Fruit fly (Drosophila melanogaster) whole organism, embryonic: ENCODE results near the gene CG31817.

ENCODE experiments used
- ATbp ChIP-seq: fragments of 200-800 bp; sonication (Bioruptor generic); optimal IDR thresholded peaks from 2 replicates; lab custom pipeline; 2017; ENCODE audit warnings: missing biosample characterization, mild to moderate bottlenecking, missing genetic modification characterization, missing genetic modification reagents
- Asciz ChIP-seq: fragments of 200-800 bp; sonication (Bioruptor generic); optimal IDR thresholded peaks from 2 replicates; lab custom pipeline; 2017; ENCODE audit warnings: missing biosample characterization, mild to moderate bottlenecking, missing genetic modification characterization, missing genetic modification reagents
- CG10267 ChIP-seq: fragments of 200-800 bp; sonication (Bioruptor generic); optimal IDR thresholded peaks from 2 replicates; lab custom pipeline; 2018; ENCODE audit warnings: missing biosample characterization, mild to moderate bottlenecking, missing genetic modification characterization, moderate library complexity
- CG10274 ChIP-seq: fragments of 200-800 bp; sonication (Bioruptor generic); optimal IDR thresholded peaks from 3 replicates; lab custom pipeline; 2017; ENCODE audit warnings: missing biosample characterization, mild to moderate bottlenecking, missing genetic modification characterization
- CG10431 ChIP-seq: fragments of 200-800 bp; sonication (Bioruptor generic); optimal IDR thresholded peaks from 3 replicates; lab custom pipeline; 2018; ENCODE audit warnings: missing biosample characterization, mild to moderate bottlenecking, missing genetic modification characterization
- CG13287 ChIP-seq: fragments of 200-800 bp; sonication (Bioruptor generic); IDR thresholded peaks from 2 replicates; pipeline ENCODE4 v1.3.6; 2022; ENCODE audit warnings: missing biosample characterization, missing genetic modification characterization; ENCODE audit not compliant: partially characterized antibody
- CG1529 ChIP-seq: fragments of 200-800 bp; sonication (Bioruptor generic); optimal IDR thresholded peaks from 3 replicates; lab custom pipeline; 2018; ENCODE audit warnings: missing biosample characterization, missing genetic modification characterization
- CG17361 ChIP-seq: fragments of 200-800 bp; sonication (Bioruptor generic); IDR thresholded peaks from 3 replicates; pipeline ENCODE4 v1.3.6; 2022; ENCODE audit warnings: missing biosample characterization, missing genetic modification characterization
- CG17802 ChIP-seq: fragments of 200-800 bp; sonication (Bioruptor generic); optimal IDR thresholded peaks from 2 replicates; lab custom pipeline; 2018; ENCODE audit warnings: missing biosample characterization, mild to moderate bottlenecking, missing genetic modification characterization, moderate library complexity
- CG18764 ChIP-seq: fragments of 200-800 bp; sonication (Bioruptor generic); optimal IDR thresholded peaks from 3 replicates; lab custom pipeline; 2016; ENCODE audit warnings: missing biosample characterization, missing genetic modification characterization
- CG2116 ChIP-seq: fragments of 200-800 bp; sonication (Bioruptor generic); optimal IDR thresholded peaks from 3 replicates; lab custom pipeline; 2018; ENCODE audit warnings: missing biosample characterization, mild to moderate bottlenecking, missing genetic modification characterization
- CG32532 ChIP-seq: fragments of 200-800 bp; sonication (Bioruptor generic); IDR thresholded peaks from 2 replicates; pipeline ENCODE4 v1.3.6; 2022; ENCODE audit warnings: missing biosample characterization, missing genetic modification characterization
- CG3726 ChIP-seq: fragments of 200-800 bp; sonication (Bioruptor generic); IDR thresholded peaks from 3 replicates; pipeline ENCODE4, ENCODE4 v1.3.6; 2022; ENCODE audit warnings: missing biosample characterization, missing genetic modification characterization
- CG4820 ChIP-seq: fragments of 200-800 bp; sonication (Bioruptor generic); optimal IDR thresholded peaks from 3 replicates; lab custom pipeline; 2016; ENCODE audit warnings: missing biosample characterization, missing genetic modification characterization
- CG5245 ChIP-seq: fragments of 200-800 bp; sonication (Bioruptor generic); optimal IDR thresholded peaks from 3 replicates; lab custom pipeline; 2016; ENCODE audit warnings: missing biosample characterization, missing genetic modification characterization
- CG6813 ChIP-seq: fragments of 200-800 bp; sonication (Bioruptor generic); optimal IDR thresholded peaks from 2 replicates; lab custom pipeline; 2017; ENCODE audit warnings: missing biosample characterization, missing genetic modification characterization, mild to moderate bottlenecking, moderate library complexity, missing genetic modification reagents
- CG7987 ChIP-seq: fragments of 200-800 bp; sonication (Bioruptor generic); optimal IDR thresholded peaks from 2 replicates; lab custom pipeline; 2018; ENCODE audit warnings: missing biosample characterization, mild to moderate bottlenecking, missing genetic modification characterization, moderate library complexity
- CG8281 ChIP-seq: fragments of 200-800 bp; sonication (Bioruptor generic); optimal IDR thresholded peaks from 2 replicates; lab custom pipeline; 2018; ENCODE audit warnings: missing biosample characterization, mild to moderate bottlenecking, missing genetic modification characterization, moderate library complexity
- CG8290 ChIP-seq, 3 experiments: fragments of 200-800 bp; sonication (Bioruptor generic); optimal IDR thresholded peaks; 2 replicates each; lab custom pipeline; 2016 to 2019; ENCODE audit warnings: missing biosample characterization in 3 of 3, missing genetic modification characterization in 3 of 3, mild to moderate bottlenecking in 2 of 3, moderate library complexity in 1 of 3
- D ChIP-seq, 2 experiments: fragments of 200-800 bp in 1 of 2; fragments of >200 bp in 1 of 2; sonication (Bioruptor generic) in 1 of 2; optimal IDR thresholded peaks; 2 replicates in 1 of 2; 3 replicates in 1 of 2; lab custom pipeline; 2017; ENCODE audit warnings: mild to moderate bottlenecking in 1 of 2, missing biosample characterization in 1 of 2, missing genetic modification characterization in 1 of 2, missing genetic modification reagents in 1 of 2
- Doc2 ChIP-seq: fragments of 200-800 bp; sonication (Bioruptor generic); IDR thresholded peaks from 2 replicates; pipeline ENCODE4 v1.3.6; 2022; ENCODE audit warnings: missing biosample characterization, missing genetic modification characterization
- Gug ChIP-seq: fragments of 200-800 bp; sonication (Bioruptor generic); IDR thresholded peaks from 4 replicates; pipeline ENCODE4 v1.3.6; 2022; ENCODE audit warnings: missing biosample characterization, missing genetic modification characterization
- Kr ChIP-seq: fragments of 200-800 bp; sonication (Bioruptor generic); optimal IDR thresholded peaks from 2 replicates; lab custom pipeline; 2017; ENCODE audit warnings: missing biosample characterization, mild to moderate bottlenecking, missing genetic modification characterization
- Rfx ChIP-seq: fragments of 200-800 bp; sonication (Bioruptor generic); IDR thresholded peaks from 2 replicates; pipeline ENCODE4 v1.3.6; 2022; ENCODE audit warnings: missing biosample characterization, missing genetic modification characterization
- Scr ChIP-seq: fragments of 200-800 bp; sonication (Bioruptor generic); IDR thresholded peaks from 2 replicates; pipeline ENCODE4 v1.3.6; 2022; ENCODE audit warnings: missing biosample characterization, missing genetic modification characterization; ENCODE audit not compliant: partially characterized antibody
- Sox100B ChIP-seq: fragments of 200-800 bp; sonication (Bioruptor generic); optimal IDR thresholded peaks from 3 replicates; lab custom pipeline; 2018; ENCODE audit warnings: missing biosample characterization, mild to moderate bottlenecking, missing genetic modification characterization
- Stat92E ChIP-seq, 3 experiments: fragments of >200 bp in 2 of 3; fragments of 200-800 bp in 1 of 3; sonication (Bioruptor generic) in 1 of 3; optimal IDR thresholded peaks; 2 replicates each; lab custom pipeline; 2017 to 2019; ENCODE audit warnings: missing biosample characterization in 3 of 3, missing genetic modification characterization in 3 of 3, mild to moderate bottlenecking in 1 of 3, moderate library complexity in 1 of 3
- Trl ChIP-seq, 3 experiments: fragments of >200 bp in 2 of 3; fragments of 200-800 bp in 1 of 3; sonication (Bioruptor generic) in 1 of 3; optimal IDR thresholded peaks; 2 replicates in 1 of 3; 3 replicates in 2 of 3; lab custom pipeline; 2016 to 2017; ENCODE audit warnings: missing biosample characterization in 1 of 3, missing genetic modification characterization in 1 of 3
- al ChIP-seq: fragments of 200-800 bp; sonication (Bioruptor generic); IDR thresholded peaks from 2 replicates; pipeline ENCODE4 v1.3.6; 2022; ENCODE audit warnings: missing biosample characterization, missing genetic modification characterization
- aop ChIP-seq: fragments of 200-800 bp; sonication (Bioruptor generic); IDR thresholded peaks from 2 replicates; pipeline ENCODE4 v1.3.6; 2022; ENCODE audit warnings: missing biosample characterization, missing genetic modification characterization
- bab2 ChIP-seq: fragments of 200-800 bp; sonication (Bioruptor generic); optimal IDR thresholded peaks from 2 replicates; lab custom pipeline; 2016; ENCODE audit warnings: missing biosample characterization, missing genetic modification characterization
- bcd ChIP-seq: fragments of 200-800 bp; sonication (Bioruptor generic); optimal IDR thresholded peaks from 2 replicates; lab custom pipeline; 2017; ENCODE audit warnings: missing biosample characterization, mild to moderate bottlenecking, missing genetic modification characterization
- bigmax ChIP-seq: fragments of 200-800 bp; sonication (Bioruptor generic); optimal IDR thresholded peaks from 2 replicates; lab custom pipeline; 2018; ENCODE audit warnings: missing biosample characterization, mild to moderate bottlenecking, missing genetic modification characterization
- br ChIP-seq: fragments of >200 bp; optimal IDR thresholded peaks from 2 replicates; lab custom pipeline; 2017
- danr ChIP-seq: fragments of 200-800 bp; sonication (Bioruptor generic); IDR thresholded peaks from 2 replicates; pipeline ENCODE4 v1.3.6; 2022; ENCODE audit warnings: missing biosample characterization, missing genetic modification characterization
- ftz-f1 ChIP-seq: fragments of 200-800 bp; sonication (Bioruptor generic); optimal IDR thresholded peaks from 2 replicates; lab custom pipeline; 2016; ENCODE audit warnings: missing biosample characterization, missing genetic modification characterization
- gcm ChIP-seq: fragments of 200-800 bp; sonication (Bioruptor generic); optimal IDR thresholded peaks from 2 replicates; lab custom pipeline; 2019; ENCODE audit warnings: missing biosample characterization, mild to moderate bottlenecking, missing genetic modification characterization, moderate library complexity
- gsb-n ChIP-seq: fragments of 200-800 bp; sonication (Bioruptor generic); optimal IDR thresholded peaks from 3 replicates; lab custom pipeline; 2018; ENCODE audit warnings: missing biosample characterization, mild to moderate bottlenecking, missing genetic modification characterization
- ham ChIP-seq: fragments of 200-800 bp; sonication (Bioruptor generic); IDR thresholded peaks from 2 replicates; pipeline ENCODE4 v1.3.6; 2022; ENCODE audit warnings: missing biosample characterization, missing genetic modification characterization
- ind ChIP-seq: fragments of 200-800 bp; sonication (Bioruptor generic); optimal IDR thresholded peaks from 3 replicates; lab custom pipeline; 2016; ENCODE audit warnings: missing biosample characterization, missing genetic modification characterization
- klu ChIP-seq: fragments of 200-800 bp; sonication (Bioruptor generic); IDR thresholded peaks from 2 replicates; pipeline ENCODE4 v1.3.6; 2022; ENCODE audit warnings: missing biosample characterization, missing genetic modification characterization
- nerfin-2 ChIP-seq: fragments of 200-800 bp; sonication (Bioruptor generic); IDR thresholded peaks from 2 replicates; pipeline ENCODE4 v1.3.6; 2022; ENCODE audit warnings: missing biosample characterization, missing genetic modification characterization; ENCODE audit not compliant: partially characterized antibody
- nmo ChIP-seq: fragments of 200-800 bp; sonication (Bioruptor generic); optimal IDR thresholded peaks from 2 replicates; lab custom pipeline; 2018; ENCODE audit warnings: missing biosample characterization, mild to moderate bottlenecking, missing genetic modification characterization, moderate library complexity
- pb ChIP-seq: fragments of 200-800 bp; sonication (Bioruptor generic); optimal IDR thresholded peaks from 3 replicates; lab custom pipeline; 2016; ENCODE audit warnings: missing biosample characterization, missing genetic modification characterization
- pnt ChIP-seq: fragments of 200-800 bp; sonication (Bioruptor generic); optimal IDR thresholded peaks from 3 replicates; lab custom pipeline; 2016; ENCODE audit warnings: missing biosample characterization, missing genetic modification characterization
- sisA ChIP-seq: fragments of 200-800 bp; sonication (Bioruptor generic); IDR thresholded peaks from 2 replicates; pipeline ENCODE4 v1.3.6; 2022; ENCODE audit warnings: missing biosample characterization, missing genetic modification characterization
- sqz ChIP-seq: fragments of 200-800 bp; sonication (Bioruptor generic); optimal IDR thresholded peaks from 3 replicates; lab custom pipeline; 2018; ENCODE audit warnings: missing biosample characterization, mild to moderate bottlenecking, missing genetic modification characterization
- sr ChIP-seq: fragments of 200-800 bp; sonication (Bioruptor generic); IDR thresholded peaks from 3 replicates; pipeline ENCODE4 v1.3.6; 2022; ENCODE audit warnings: missing biosample characterization, missing genetic modification characterization
- zf30C ChIP-seq: fragments of 200-800 bp; sonication (Bioruptor generic); optimal IDR thresholded peaks from 3 replicates; lab custom pipeline; 2018; ENCODE audit warnings: missing biosample characterization, mild to moderate bottlenecking, missing genetic modification characterization

CG31817 gene

dm6 chr2L:16324833-16325232 lies 12.9 kb downstream of the CG31817 start (continued):
- TF ChIP-seq klu (GFP tag; lab: Robert Waterston, UW), result no peak
- no peak for TF ChIP-seq CG8290 (GFP tag; optimal IDR thresholded peaks at IDR 0.05; lab: Kevin White, UChicago)
- TF ChIP-seq CG8290 (tag; optimal IDR thresholded peaks at IDR 0.05; lab: Kevin White, UChicago), result no peak
- no peak for TF ChIP-seq Scr
- peak; percentile 83 for TF ChIP-seq CG10267
- TF ChIP-seq sisA (GFP tag; lab: Robert Waterston, UW), result no peak
- TF ChIP-seq CG17802, result no peak
- TF ChIP-seq zf30C, result no peak
- TF ChIP-seq bcd (GFP tag; lab: Kevin White, UChicago), result no peak
- TF ChIP-seq nerfin-2 (GFP tag; lab: Robert Waterston, UW), result no peak
- no peak for TF ChIP-seq CG2116 (GFP tag; lab: Kevin White, UChicago)
- TF ChIP-seq CG17361, result no peak
- peak; percentile 15 for TF ChIP-seq CG10431 (GFP tag; lab: Kevin White, UChicago)
- peak; percentile 5 for TF ChIP-seq ATbp
- TF ChIP-seq CG18764 (GFP tag; lab: Kevin White, UChicago), result no peak
- no peak for TF ChIP-seq Stat92E (GFP tag; optimal IDR thresholded peaks at IDR 0.05; lab: Kevin White, UChicago)
- no peak for TF ChIP-seq sqz (GFP tag; lab: Kevin White, UChicago)
- TF ChIP-seq gsb-n, result no peak
- no peak for TF ChIP-seq CG1529 (GFP tag; lab: Kevin White, UChicago)
- TF ChIP-seq bab2 (GFP tag; lab: Kevin White, UChicago), result no peak
- TF ChIP-seq al (GFP tag; lab: Robert Waterston, UW), result no peak
- TF ChIP-seq aop (GFP tag; lab: Robert Waterston, UW), result no peak
- TF ChIP-seq D (optimal IDR thresholded peaks at IDR 0.05; lab: Kevin White, UChicago), result no peak
- TF ChIP-seq D (GFP tag; optimal IDR thresholded peaks at IDR 0.05; lab: Kevin White, UChicago), result no peak
- TF ChIP-seq Asciz (GFP tag; lab: Kevin White, UChicago), result no peak
- TF ChIP-seq Sox100B (GFP tag; lab: Kevin White, UChicago), result no peak
- no peak for TF ChIP-seq pnt (GFP tag; lab: Kevin White, UChicago)
- TF ChIP-seq pb (GFP tag; lab: Kevin White, UChicago), result no peak
- no peak for TF ChIP-seq br (lab: Kevin White, UChicago)
- 0 out of 3 replicates have a peak, but pooled peaks have one; percentile 8 for TF ChIP-seq sr
- no peak for TF ChIP-seq CG8281 (tag; lab: Kevin White, UChicago)
- no peak for TF ChIP-seq danr
- TF ChIP-seq CG10274, result no peak
- no peak for TF ChIP-seq CG4820
- TF ChIP-seq nmo (GFP tag; lab: Kevin White, UChicago), result no peak
- TF ChIP-seq gcm (GFP tag; lab: Kevin White, UChicago), result no peak
- no peak for TF ChIP-seq Kr
- no peak for TF ChIP-seq ind (GFP tag; lab: Kevin White, UChicago)
- peak; percentile 16 for TF ChIP-seq CG7987 (GFP tag; lab: Kevin White, UChicago)
- TF ChIP-seq Gug, result no peak
- TF ChIP-seq CG13287 (GFP tag; lab: Robert Waterston, UW), result no peak
- no peak for TF ChIP-seq CG3726
- no peak for TF ChIP-seq bigmax (GFP tag; lab: Kevin White, UChicago)
- no peak for TF ChIP-seq CG5245 (GFP tag; lab: Kevin White, UChicago)
- TF ChIP-seq Rfx (GFP tag; lab: Robert Waterston, UW), result 0 out of 2 replicates have a peak, but pooled peaks have one; percentile 27
- TF ChIP-seq CG32532 (GFP tag; lab: Robert Waterston, UW), result no peak
- TF ChIP-seq CG6813 (GFP tag; lab: Kevin White, UChicago), result no peak
- peak in 1 of 2 experiments; percentile 12 for TF ChIP-seq Trl (optimal IDR thresholded peaks at IDR 0.05; lab: Kevin White, UChicago)
- TF ChIP-seq Trl (GFP tag; optimal IDR thresholded peaks at IDR 0.05; lab: Kevin White, UChicago), result no peak
- no peak for TF ChIP-seq ftz-f1 (GFP tag; lab: Kevin White, UChicago)
- no peak for TF ChIP-seq ham (GFP tag; lab: Robert Waterston, UW)
- TF ChIP-seq Doc2 (GFP tag; lab: Robert Waterston, UW), result no peak
